Fruit fly (Drosophila melanogaster) whole organism, embryonic: ENCODE results near the gene CG8369.

Experiments used
- Awh ChIP-seq: fragments of 200-800 bp; sonication (Bioruptor generic); IDR thresholded peaks from 2 replicates; pipeline ENCODE4, ENCODE4 v1.3.6; 2022; ENCODE audit warnings: missing biosample characterization, missing genetic modification characterization
- BtbVII ChIP-seq: fragments of 200-800 bp; sonication (Bioruptor generic); optimal IDR thresholded peaks from 3 replicates; lab custom pipeline; 2017; ENCODE audit warnings: missing biosample characterization, mild to moderate bottlenecking, missing genetic modification characterization
- CG10267 ChIP-seq: fragments of 200-800 bp; sonication (Bioruptor generic); optimal IDR thresholded peaks from 2 replicates; lab custom pipeline; 2018; ENCODE audit warnings: missing biosample characterization, mild to moderate bottlenecking, missing genetic modification characterization, moderate library complexity
- CG10959 ChIP-seq: fragments of 200-800 bp; sonication (Bioruptor generic); IDR thresholded peaks from 2 replicates; pipeline ENCODE4 v1.3.6; 2022; ENCODE audit warnings: missing biosample characterization, missing genetic modification characterization
- CG11723 ChIP-seq: fragments of 200-800 bp; sonication (Bioruptor generic); optimal IDR thresholded peaks from 2 replicates; lab custom pipeline; 2017; ENCODE audit warnings: missing biosample characterization, mild to moderate bottlenecking, missing genetic modification characterization
- CG12071 ChIP-seq: fragments of 200-800 bp; sonication (Bioruptor generic); optimal IDR thresholded peaks from 3 replicates; lab custom pipeline; 2018; ENCODE audit warnings: missing biosample characterization, mild to moderate bottlenecking, missing genetic modification characterization
- CG13123 ChIP-seq: fragments of 200-800 bp; sonication (Bioruptor generic); optimal IDR thresholded peaks from 2 replicates; lab custom pipeline; 2016; ENCODE audit warnings: missing biosample characterization, missing genetic modification characterization
- CG13296 ChIP-seq: fragments of 200-800 bp; sonication (Bioruptor generic); optimal IDR thresholded peaks from 3 replicates; lab custom pipeline; 2018; ENCODE audit warnings: missing biosample characterization, mild to moderate bottlenecking, missing genetic modification characterization
- CG16813 ChIP-seq: fragments of 200-800 bp; sonication (Bioruptor generic); IDR thresholded peaks from 3 replicates; pipeline ENCODE4 v1.3.6; 2022; ENCODE audit warnings: missing biosample characterization, missing genetic modification characterization; ENCODE audit not compliant: partially characterized antibody
- CG18764 ChIP-seq: fragments of 200-800 bp; sonication (Bioruptor generic); optimal IDR thresholded peaks from 3 replicates; lab custom pipeline; 2016; ENCODE audit warnings: missing biosample characterization, missing genetic modification characterization
- CG2116 ChIP-seq: fragments of 200-800 bp; sonication (Bioruptor generic); optimal IDR thresholded peaks from 3 replicates; lab custom pipeline; 2018; ENCODE audit warnings: missing biosample characterization, mild to moderate bottlenecking, missing genetic modification characterization
- CG2120 ChIP-seq: fragments of 200-800 bp; sonication (Bioruptor generic); optimal IDR thresholded peaks from 3 replicates; lab custom pipeline; 2016; ENCODE audit warnings: missing biosample characterization, missing genetic modification characterization
- CG3407 ChIP-seq: fragments of 200-800 bp; sonication (Bioruptor generic); optimal IDR thresholded peaks from 2 replicates; lab custom pipeline; 2018; ENCODE audit warnings: missing biosample characterization, mild to moderate bottlenecking, missing genetic modification characterization
- CG4282 ChIP-seq: fragments of 200-800 bp; sonication (Bioruptor generic); optimal IDR thresholded peaks from 2 replicates; lab custom pipeline; 2016; ENCODE audit warnings: missing biosample characterization, missing genetic modification characterization
- CG4854 ChIP-seq: fragments of 200-800 bp; sonication (Bioruptor generic); optimal IDR thresholded peaks from 2 replicates; lab custom pipeline; 2016; ENCODE audit warnings: missing biosample characterization, missing genetic modification characterization, inconsistent platforms
- Dek ChIP-seq: fragments of 200-800 bp; sonication (Bioruptor generic); optimal IDR thresholded peaks from 3 replicates; lab custom pipeline; 2019; ENCODE audit warnings: missing biosample characterization, mild to moderate bottlenecking, missing genetic modification characterization, moderate library complexity
- Dip3 ChIP-seq: fragments of 200-800 bp; sonication (Bioruptor generic); optimal IDR thresholded peaks from 3 replicates; lab custom pipeline; 2016; ENCODE audit warnings: missing biosample characterization, missing genetic modification characterization
- HHEX ChIP-seq: fragments of 200-800 bp; sonication (Bioruptor generic); optimal IDR thresholded peaks from 3 replicates; lab custom pipeline; 2017; ENCODE audit warnings: missing biosample characterization, mild to moderate bottlenecking, missing genetic modification characterization, missing genetic modification reagents
- HLH3B ChIP-seq: fragments of 200-800 bp; sonication (Bioruptor generic); IDR thresholded peaks from 2 replicates; pipeline ENCODE4 v1.3.6; 2022; ENCODE audit warnings: missing biosample characterization, missing genetic modification characterization
- Hr78 ChIP-seq, 2 experiments: fragments of 200-800 bp in 1 of 2; fragments of >200 bp in 1 of 2; sonication (Bioruptor generic) in 1 of 2; optimal IDR thresholded peaks; 2 replicates each; lab custom pipeline; 2017 to 2019; ENCODE audit warnings: missing biosample characterization in 2 of 2, missing genetic modification characterization in 2 of 2, mild to moderate bottlenecking in 1 of 2, moderate library complexity in 1 of 2
- Nf-YB ChIP-seq: fragments of 200-800 bp; sonication (Bioruptor generic); optimal IDR thresholded peaks from 3 replicates; lab custom pipeline; 2019; ENCODE audit warnings: missing biosample characterization, mild to moderate bottlenecking, missing genetic modification characterization, moderate library complexity
- NfI ChIP-seq: fragments of 200-800 bp; sonication (Bioruptor generic); optimal IDR thresholded peaks from 3 replicates; lab custom pipeline; 2018; ENCODE audit warnings: missing biosample characterization, mild to moderate bottlenecking, missing genetic modification characterization, moderate library complexity
- Optix ChIP-seq: fragments of 200-800 bp; sonication (Bioruptor generic); IDR thresholded peaks from 3 replicates; pipeline ENCODE4 v1.3.6; 2022; ENCODE audit warnings: missing biosample characterization, missing genetic modification characterization
- Tbp ChIP-seq: fragments of >200 bp; optimal IDR thresholded peaks from 2 replicates; lab custom pipeline; 2018; ENCODE audit warnings: missing biosample characterization, missing genetic modification characterization
- bab2 ChIP-seq: fragments of 200-800 bp; sonication (Bioruptor generic); optimal IDR thresholded peaks from 2 replicates; lab custom pipeline; 2016; ENCODE audit warnings: missing biosample characterization, missing genetic modification characterization
- br ChIP-seq: fragments of >200 bp; optimal IDR thresholded peaks from 2 replicates; lab custom pipeline; 2017
- eyg ChIP-seq: fragments of 200-800 bp; sonication (Bioruptor generic); optimal IDR thresholded peaks from 3 replicates; lab custom pipeline; 2016; ENCODE audit warnings: missing biosample characterization, missing genetic modification characterization
- gcm ChIP-seq: fragments of 200-800 bp; sonication (Bioruptor generic); optimal IDR thresholded peaks from 2 replicates; lab custom pipeline; 2019; ENCODE audit warnings: missing biosample characterization, mild to moderate bottlenecking, missing genetic modification characterization, moderate library complexity
- grau ChIP-seq: fragments of 200-800 bp; optimal IDR thresholded peaks from 3 replicates; lab custom pipeline; 2019; ENCODE audit warnings: missing biosample characterization, mild to moderate bottlenecking, missing genetic modification characterization, moderate library complexity
- gsb ChIP-seq: fragments of 200-800 bp; sonication (Bioruptor generic); IDR thresholded peaks from 2 replicates; pipeline ENCODE4 v1.3.6; 2022; ENCODE audit warnings: missing biosample characterization, missing genetic modification characterization
- hb ChIP-seq: fragments of 200-800 bp; sonication (Bioruptor generic); IDR thresholded peaks from 3 replicates; pipeline ENCODE4 v1.3.6; 2022; ENCODE audit warnings: missing biosample characterization, missing genetic modification characterization; ENCODE audit not compliant: partially characterized antibody
- knrl ChIP-seq: fragments of 200-800 bp; sonication (Bioruptor generic); IDR thresholded peaks from 3 replicates; pipeline ENCODE4 v1.3.6; 2022; ENCODE audit warnings: missing biosample characterization, missing genetic modification characterization; ENCODE audit not compliant: partially characterized antibody
- nom ChIP-seq: fragments of 200-800 bp; sonication (Bioruptor generic); optimal IDR thresholded peaks from 2 replicates; lab custom pipeline; 2017; ENCODE audit warnings: missing biosample characterization, missing genetic modification characterization, mild to moderate bottlenecking, moderate library complexity, missing genetic modification reagents
- schlank ChIP-seq: fragments of 200-800 bp; sonication (Bioruptor generic); optimal IDR thresholded peaks from 2 replicates; lab custom pipeline; 2018; ENCODE audit warnings: missing biosample characterization, mild to moderate bottlenecking, missing genetic modification characterization
- sqz ChIP-seq: fragments of 200-800 bp; sonication (Bioruptor generic); optimal IDR thresholded peaks from 3 replicates; lab custom pipeline; 2018; ENCODE audit warnings: missing biosample characterization, mild to moderate bottlenecking, missing genetic modification characterization
- tgo ChIP-seq: fragments of 200-800 bp; sonication (Bioruptor generic); IDR thresholded peaks from 3 replicates; pipeline ENCODE4 v1.3.6; 2022; ENCODE audit warnings: missing biosample characterization, missing genetic modification characterization
- tna ChIP-seq: fragments of 200-800 bp; sonication (Bioruptor generic); IDR thresholded peaks from 2 replicates; pipeline ENCODE4 v1.3.6; 2022; ENCODE audit warnings: missing biosample characterization, missing genetic modification characterization; ENCODE audit not compliant: partially characterized antibody

CG8369 gene

DNA sequence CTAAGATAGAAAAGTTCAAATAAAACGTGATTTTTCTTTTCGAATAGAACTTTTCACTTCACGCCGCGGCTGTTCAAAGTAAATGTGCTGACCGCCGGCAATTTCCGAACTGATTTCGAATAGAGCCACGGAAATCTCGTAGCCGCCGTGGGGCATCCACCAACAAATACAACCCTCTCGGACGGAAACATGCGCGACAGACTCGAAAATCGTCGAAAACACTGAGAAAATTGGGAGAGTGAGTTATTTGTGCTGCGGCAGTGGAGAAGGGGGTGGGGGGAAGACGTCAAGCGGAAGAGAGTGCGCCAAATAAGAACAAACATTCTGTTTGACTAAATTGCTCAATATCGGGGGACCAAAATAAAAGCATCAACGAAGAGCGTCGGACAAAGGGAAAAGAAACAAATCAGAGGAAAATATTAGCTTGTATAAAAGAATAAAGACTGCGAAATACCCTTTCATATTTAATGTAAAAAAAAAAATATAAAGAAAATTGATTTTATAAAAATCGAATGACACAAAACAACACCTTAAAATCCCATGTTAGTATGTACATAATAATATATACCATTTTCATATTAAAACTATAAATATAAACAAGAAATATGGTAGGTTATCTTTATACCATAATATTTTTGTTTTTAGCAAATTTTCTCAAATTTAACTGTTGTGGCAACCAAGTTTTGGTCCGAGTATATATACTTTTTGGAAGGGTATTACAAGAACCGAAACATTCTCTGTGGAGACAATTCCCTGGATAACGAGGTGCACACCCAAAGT is 45.7 kb downstream of the CG8369 start (continued):
- TF ChIP-seq Tbp (no peak), HHEX (no peak), Hr78 (GFP tag; optimal IDR thresholded peaks at IDR 0.05; lab: Kevin White, UChicago) (peak in 1 of 2 experiments; percentile 44), CG2120 (GFP tag; lab: Kevin White, UChicago) (no peak), CG13123 (GFP tag; lab: Kevin White, UChicago) (no peak), CG16813 (GFP tag; lab: Robert Waterston, UW) (no peak), Awh (GFP tag; lab: Robert Waterston, UW) (no peak), Dip3 (GFP tag; lab: Kevin White, UChicago) (no peak), Nf-YB (peak; percentile 59), Optix (GFP tag; lab: Robert Waterston, UW) (no peak), CG18764 (GFP tag; lab: Kevin White, UChicago) (no peak), CG4282 (no peak), CG2116 (GFP tag; lab: Kevin White, UChicago) (no peak), knrl (GFP tag; lab: Robert Waterston, UW) (no peak), gsb (GFP tag; lab: Robert Waterston, UW) (no peak), NfI (GFP tag; lab: Kevin White, UChicago) (peak; percentile 15), CG11723 (GFP tag; lab: Kevin White, UChicago) (no peak), HLH3B (GFP tag; lab: Robert Waterston, UW) (no peak), bab2 (GFP tag; lab: Kevin White, UChicago) (no peak), Dek (tag; lab: Kevin White, UChicago) (peak; percentile 41), tgo (GFP tag; lab: Robert Waterston, UW) (no peak), CG10267 (tag; lab: Kevin White, UChicago) (peak; percentile 63), CG13296 (peak; percentile 42), CG4854 (GFP tag; lab: Kevin White, UChicago) (no peak), BtbVII (GFP tag; lab: Kevin White, UChicago) (no peak), tna (no peak), CG10959 (GFP tag; lab: Robert Waterston, UW) (no peak), CG3407 (GFP tag; lab: Kevin White, UChicago) (peak; percentile 14), eyg (GFP tag; lab: Kevin White, UChicago) (no peak), nom (GFP tag; lab: Kevin White, UChicago) (no peak), sqz (peak; percentile 19), br (lab: Kevin White, UChicago) (no peak), hb (GFP tag; lab: Robert Waterston, UW) (no peak), CG12071 (GFP tag; lab: Kevin White, UChicago) (no peak), schlank (tag; lab: Kevin White, UChicago) (no peak), grau (peak; percentile 67), gcm (GFP tag; lab: Kevin White, UChicago) (peak; percentile 66)
